Worm (Caenorhabditis elegans) whole organism, L1 larva: ENCODE measurements around the gene smc-4.

ENCODE experiments used
- C04F5.9 ChIP-seq: sonication (generic microtip); optimal IDR thresholded peaks from 2 replicates; lab custom pipeline; 2016; ENCODE audit warnings: missing genetic modification characterization, missing compliant biosample characterization
- C34B4.2 ChIP-seq: sonication (generic microtip); optimal IDR thresholded peaks from 2 replicates; lab custom pipeline; 2017; ENCODE audit warnings: mild to moderate bottlenecking, missing genetic modification characterization, missing compliant biosample characterization
- aha-1 ChIP-seq: fragments of 150-350 bp; optimal IDR thresholded peaks from 2 replicates; lab custom pipeline; 2014; ENCODE audit warnings: missing biosample characterization, missing genetic modification characterization
- aly-2 ChIP-seq: fragments of 150-350 bp; optimal IDR thresholded peaks from 2 replicates; lab custom pipeline; 2014; ENCODE audit warnings: missing biosample characterization, missing genetic modification characterization
- ama-1 ChIP-seq: fragments of 150-350 bp; optimal IDR thresholded peaks from 2 replicates; lab custom pipeline; 2014
- blmp-1 ChIP-seq: fragments of 150-350 bp; optimal IDR thresholded peaks from 2 replicates; lab custom pipeline; 2014; ENCODE audit warnings: missing biosample characterization, missing genetic modification characterization
- ceh-82 ChIP-seq, 3 experiments: fragments of 150-350 bp in 1 of 3; sonication (generic microtip) in 2 of 3; optimal IDR thresholded peaks; 2 replicates each; lab custom pipeline; 2014 to 2017; ENCODE audit warnings: missing biosample characterization in 3 of 3, missing genetic modification characterization in 3 of 3
- ceh-88 ChIP-seq: fragments of 200-800 bp; sonication (Bioruptor generic); IDR thresholded peaks from 2 replicates; pipeline ENCODE4 v1.3.6; 2022; ENCODE audit warnings: missing genetic modification characterization, missing compliant biosample characterization
- ces-1 ChIP-seq: fragments of 150-350 bp; optimal IDR thresholded peaks from 2 replicates; lab custom pipeline; 2014; ENCODE audit warnings: missing biosample characterization, missing genetic modification reagents, missing genetic modification characterization
- dsc-1 ChIP-seq: sonication (generic microtip); optimal IDR thresholded peaks from 2 replicates; lab custom pipeline; 2016; ENCODE audit warnings: mild to moderate bottlenecking, missing genetic modification characterization, missing compliant biosample characterization
- efl-1 ChIP-seq, 4 experiments: fragments of 150-350 bp; optimal IDR thresholded peaks in 3 of 4; peaks in 1 of 4; 1 replicate in 1 of 4; 2 replicates in 3 of 4; lab custom pipeline; 2014; ENCODE audit warnings: missing biosample characterization in 2 of 4, missing genetic modification characterization in 2 of 4, missing genetic modification reagents in 2 of 4
- efl-3 ChIP-seq: fragments of 200-800 bp; sonication (Bioruptor generic); optimal IDR thresholded peaks from 2 replicates; lab custom pipeline; 2018; ENCODE audit warnings: mild to moderate bottlenecking, missing genetic modification characterization, missing compliant biosample characterization
- egl-13 ChIP-seq: sonication (generic microtip); optimal IDR thresholded peaks from 2 replicates; lab custom pipeline; 2016; ENCODE audit warnings: missing genotype, missing genetic modification reagents, missing genetic modification characterization, missing compliant biosample characterization
- egl-27 ChIP-seq, 2 experiments: fragments of 150-350 bp in 1 of 2; sonication (generic microtip); optimal IDR thresholded peaks; 3 replicates each; lab custom pipeline; 2017 to 2018; ENCODE audit warnings: missing biosample characterization in 2 of 2, missing genetic modification characterization in 2 of 2, missing genetic modification reagents in 2 of 2
- elt-2 ChIP-seq: sonication (generic microtip); optimal IDR thresholded peaks from 2 replicates; lab custom pipeline; 2016; ENCODE audit warnings: missing genetic modification characterization, mild to moderate bottlenecking, inconsistent platforms, missing compliant biosample characterization, missing genetic modification reagents
- fkh-4 ChIP-seq: sonication (generic microtip); optimal IDR thresholded peaks from 2 replicates; lab custom pipeline; 2016; ENCODE audit warnings: missing compliant biosample characterization, missing genetic modification characterization, borderline replicate concordance
- fkh-8 ChIP-seq: sonication (generic microtip); optimal IDR thresholded peaks from 2 replicates; lab custom pipeline; 2016; ENCODE audit warnings: mild to moderate bottlenecking, missing genetic modification characterization, missing compliant biosample characterization
- hlh-17 ChIP-seq: fragments of 200-800 bp; sonication (Bioruptor generic); optimal IDR thresholded peaks from 2 replicates; lab custom pipeline; 2018; ENCODE audit warnings: missing genetic modification characterization, mild to moderate bottlenecking, missing compliant biosample characterization, moderate library complexity, borderline replicate concordance
- irx-1 ChIP-seq: sonication (generic microtip); optimal IDR thresholded peaks from 2 replicates; lab custom pipeline; 2016; ENCODE audit warnings: missing genetic modification characterization, missing compliant biosample characterization
- lin-13 ChIP-seq: fragments of 150-350 bp; optimal IDR thresholded peaks from 2 replicates; lab custom pipeline; 2014; ENCODE audit warnings: missing biosample characterization, missing genetic modification reagents, missing genetic modification characterization
- lin-14 ChIP-seq: fragments of 200-800 bp; sonication (Bioruptor generic); optimal IDR thresholded peaks from 2 replicates; lab custom pipeline; 2018; ENCODE audit warnings: mild to moderate bottlenecking, missing genetic modification characterization, moderate library complexity, missing compliant biosample characterization
- lin-35 ChIP-seq, 2 experiments: fragments of 150-350 bp; optimal IDR thresholded peaks; 2 replicates each; lab custom pipeline; 2014; ENCODE audit warnings: missing biosample characterization in 2 of 2, missing genetic modification characterization in 2 of 2, missing genetic modification reagents in 2 of 2
- lir-3 ChIP-seq: sonication (generic microtip); optimal IDR thresholded peaks from 2 replicates; lab custom pipeline; 2016; ENCODE audit warnings: mild to moderate bottlenecking, missing genetic modification characterization, moderate library complexity, missing compliant biosample characterization; ENCODE audit not compliant: poor library complexity
- lsy-2 ChIP-seq, 2 experiments: fragments of 150-350 bp; optimal IDR thresholded peaks; 2 replicates each; lab custom pipeline; 2014; ENCODE audit warnings: missing biosample characterization in 2 of 2, missing genetic modification characterization in 2 of 2
- mab-9 ChIP-seq: fragments of 200-800 bp; sonication (Bioruptor generic); IDR thresholded peaks from 2 replicates; pipeline ENCODE4 v1.3.6; 2022; ENCODE audit warnings: missing genetic modification reagents, missing genetic modification characterization, missing compliant biosample characterization
- mdl-1 ChIP-seq, 2 experiments: fragments of 150-350 bp; optimal IDR thresholded peaks; 2 replicates each; lab custom pipeline; 2014 to 2017; ENCODE audit warnings: missing biosample characterization in 2 of 2, missing genetic modification characterization in 2 of 2, inconsistent platforms in 1 of 2
- mep-1 ChIP-seq: fragments of 150-350 bp; optimal IDR thresholded peaks from 2 replicates; lab custom pipeline; 2014; ENCODE audit warnings: missing biosample characterization, missing genetic modification characterization
- nhr-12 ChIP-seq: sonication (generic microtip); optimal IDR thresholded peaks from 2 replicates; lab custom pipeline; 2017; ENCODE audit warnings: missing biosample characterization, missing genetic modification characterization
- nhr-19 ChIP-seq: fragments of 200-800 bp; sonication (Bioruptor generic); conservative IDR thresholded peaks from 2 replicates; pipeline ENCODE4 v1.3.6; 2022; ENCODE audit warnings: missing genetic modification characterization, missing compliant biosample characterization
- nhr-47 ChIP-seq: sonication (generic microtip); optimal IDR thresholded peaks from 2 replicates; lab custom pipeline; 2016; ENCODE audit warnings: mild to moderate bottlenecking, missing genetic modification characterization, moderate library complexity, missing compliant biosample characterization
- nhr-71 ChIP-seq: sonication (generic microtip); optimal IDR thresholded peaks from 2 replicates; lab custom pipeline; 2016; ENCODE audit warnings: mild to moderate bottlenecking, missing genetic modification characterization, moderate library complexity, missing compliant biosample characterization
- nhr-76 ChIP-seq: sonication (generic microtip); optimal IDR thresholded peaks from 2 replicates; lab custom pipeline; 2017; ENCODE audit warnings: missing biosample characterization, missing genetic modification characterization
- nhr-77 ChIP-seq: fragments of 150-350 bp; optimal IDR thresholded peaks from 2 replicates; lab custom pipeline; 2014; ENCODE audit warnings: missing biosample characterization, missing genetic modification characterization
- nhr-85 ChIP-seq: sonication (generic microtip); peaks from one replicate; lab custom pipeline; 2016; ENCODE audit warnings: missing genetic modification characterization, inconsistent platforms, missing compliant biosample characterization
- pag-3 ChIP-seq: sonication (generic microtip); optimal IDR thresholded peaks from 2 replicates; lab custom pipeline; 2017; ENCODE audit warnings: missing genetic modification characterization, mild to moderate bottlenecking, missing compliant biosample characterization, antibody characterized with exemption, borderline replicate concordance; ENCODE audit not compliant: insufficient read depth
- pqm-1 ChIP-seq: sonication (generic microtip); optimal IDR thresholded peaks from 3 replicates; lab custom pipeline; 2017; ENCODE audit warnings: missing biosample characterization, missing genetic modification characterization
- rnt-1 ChIP-seq: sonication (generic microtip); optimal IDR thresholded peaks from 2 replicates; lab custom pipeline; 2016; ENCODE audit warnings: mild to moderate bottlenecking, missing genetic modification characterization, moderate library complexity, missing compliant biosample characterization
- skn-1 ChIP-seq: fragments of 150-350 bp; optimal IDR thresholded peaks from 2 replicates; lab custom pipeline; 2014; ENCODE audit warnings: missing biosample characterization, missing genetic modification characterization
- sptf-1 ChIP-seq: fragments of 150-350 bp; optimal IDR thresholded peaks from 2 replicates; lab custom pipeline; 2014; ENCODE audit warnings: missing biosample characterization, missing genetic modification characterization
- sup-37 ChIP-seq: fragments of 200-800 bp; sonication (Bioruptor generic); optimal IDR thresholded peaks from 2 replicates; lab custom pipeline; 2018; ENCODE audit warnings: mild to moderate bottlenecking, missing genetic modification characterization, missing compliant biosample characterization
- unc-130 ChIP-seq: fragments of 150-350 bp; optimal IDR thresholded peaks from 2 replicates; lab custom pipeline; 2017; ENCODE audit warnings: missing biosample characterization, missing genetic modification characterization, inconsistent platforms
- vab-15 ChIP-seq: sonication (generic microtip); optimal IDR thresholded peaks from 2 replicates; lab custom pipeline; 2017; ENCODE audit warnings: missing genotype, mild to moderate bottlenecking, missing genetic modification characterization, missing compliant biosample characterization
- xbp-1 ChIP-seq: sonication (generic microtip); optimal IDR thresholded peaks from 2 replicates; lab custom pipeline; 2016; ENCODE audit warnings: missing genetic modification characterization, missing compliant biosample characterization
- ztf-11 ChIP-seq, 2 experiments: sonication (generic microtip); optimal IDR thresholded peaks; 2 replicates each; lab custom pipeline; 2016 to 2017; ENCODE audit warnings: missing genetic modification characterization in 2 of 2, missing biosample characterization in 1 of 2, missing compliant biosample characterization in 1 of 2

The smc-4 gene

DNA sequence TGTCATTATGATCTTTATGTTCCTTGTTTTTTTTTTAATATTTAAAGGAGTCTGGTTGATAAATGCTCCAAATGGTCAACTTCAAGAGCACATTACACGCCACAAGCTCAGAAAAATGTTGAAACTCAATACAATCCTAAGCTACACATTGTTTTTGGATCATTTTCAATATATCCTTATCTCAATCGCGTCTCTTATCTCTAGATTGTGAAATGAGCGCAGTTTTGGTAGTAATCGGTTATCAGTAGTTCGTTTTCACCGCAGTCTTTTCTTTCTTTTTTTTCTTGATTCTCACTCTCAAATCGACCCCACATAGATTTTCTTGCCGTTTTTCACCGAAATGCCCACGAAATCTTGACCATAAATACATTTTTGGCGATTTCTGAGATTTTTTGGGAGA, 34.4 kb upstream of the smc-4 start:
- TF ChIP-seq blmp-1 (tag; lab: Kevin White, UChicago) (peak; percentile 13), elt-2 (peak; percentile 17), ama-1 (lab: Kevin White, UChicago) (no peak)

DNA sequence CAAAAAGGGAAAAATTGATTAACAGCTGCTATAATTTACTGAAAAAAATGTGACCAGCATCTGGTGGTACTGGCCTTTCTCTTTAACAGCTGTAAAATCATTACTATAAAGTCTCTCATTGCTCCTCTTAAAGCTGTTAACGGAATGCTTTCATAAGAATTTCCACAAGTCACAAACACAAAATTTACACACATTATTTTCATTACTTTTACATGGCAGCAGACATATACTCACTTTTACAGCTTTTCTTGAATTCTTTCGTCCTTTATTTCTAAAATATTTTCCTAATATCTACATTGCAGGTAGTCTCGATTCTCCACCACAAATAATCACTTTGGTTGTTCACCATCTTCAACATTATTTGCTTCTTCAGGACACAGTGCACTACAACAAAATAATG, 34.0 kb upstream of the smc-4 start, which contains the start of gene imph-1:
Gene imph-1, plus strand, starts transcription at position 301 of the 400 bp plus-strand sequence.
- TF ChIP-seq lir-3 (tag; lab: Kevin White, UChicago) (no peak), efl-1 (optimal IDR thresholded peaks at IDR 0.05; lab: Kevin White, UChicago) (no peak), efl-1 (GFP tag; optimal IDR thresholded peaks at IDR 0.05 in 1 of 2; lab: Kevin White, UChicago) (peak in 1 of 2 experiments; percentile 37)

DNA sequence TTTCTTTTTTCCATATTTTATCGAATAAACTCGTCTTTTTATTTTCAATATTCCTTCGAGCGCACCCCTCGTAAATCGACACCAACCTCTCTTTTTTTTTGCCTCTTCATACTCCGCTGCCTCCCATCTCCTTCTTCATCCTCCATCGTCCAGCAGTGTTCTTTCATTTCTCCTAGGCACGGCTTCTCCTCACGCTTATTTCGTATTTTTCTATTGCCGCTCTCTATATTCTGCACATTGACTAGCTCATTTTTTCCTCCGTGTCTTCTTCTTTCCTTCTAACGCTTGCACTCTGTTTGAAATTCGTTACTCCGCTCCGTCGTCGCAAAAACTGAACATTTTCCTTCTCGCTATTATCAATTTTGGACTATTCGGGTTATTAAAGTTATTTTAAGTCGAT, 32.0 kb upstream of the smc-4 start:
- no peak for TF ChIP-seq aha-1 (tag; lab: Kevin White, UChicago)
- no peak for TF ChIP-seq lin-35 (GFP tag; optimal IDR thresholded peaks at IDR 0.05; lab: Kevin White, UChicago)
- no peak for TF ChIP-seq pqm-1 (tag; lab: Kevin White, UChicago)
- TF ChIP-seq lsy-2 (tag; optimal IDR thresholded peaks at IDR 0.05; lab: Kevin White, UChicago), result peak in 1 of 2 experiments; percentile 16
- TF ChIP-seq lin-14 (GFP tag; lab: Kevin White, UChicago), result peak; percentile 71
- no peak for TF ChIP-seq xbp-1 (tag; lab: Kevin White, UChicago)
- peak; percentile 9 for TF ChIP-seq fkh-8 (tag; lab: Kevin White, UChicago)
- TF ChIP-seq ceh-82 (tag; optimal IDR thresholded peaks at IDR 0.05; lab: Kevin White, UChicago), result peak in 1 of 3 experiments; percentile 50
- peak; percentile 18 for TF ChIP-seq nhr-47 (tag; lab: Kevin White, UChicago)
- peak in 1 of 2 experiments; percentile 10 for TF ChIP-seq efl-1 (optimal IDR thresholded peaks at IDR 0.05; lab: Kevin White, UChicago)
- no peak for TF ChIP-seq efl-1 (GFP tag; optimal IDR thresholded peaks at IDR 0.05 in 1 of 2; lab: Kevin White, UChicago)

DNA sequence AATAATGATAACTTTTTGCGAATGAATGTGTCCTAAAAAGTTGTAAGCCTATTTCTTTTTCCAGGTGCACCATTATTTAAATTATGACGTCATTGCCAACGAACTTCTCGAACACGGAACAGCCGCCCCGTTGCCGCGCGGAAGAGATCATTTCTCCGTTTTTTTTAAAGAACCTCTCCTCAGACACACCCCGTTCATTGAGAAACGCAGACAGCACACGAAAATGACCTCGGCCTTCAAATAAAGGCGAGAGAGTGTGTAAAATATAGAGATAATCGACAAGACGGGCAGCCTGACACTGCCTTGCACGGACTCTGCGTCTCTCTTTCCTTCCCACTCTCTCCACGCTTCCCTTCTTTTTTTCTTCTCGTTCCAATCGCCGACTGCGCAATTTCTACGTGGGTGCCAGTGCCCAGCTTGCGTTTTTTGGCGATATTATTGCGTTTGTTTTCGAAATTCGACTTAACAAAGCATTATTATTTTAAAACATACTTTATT, 26.9 kb upstream of the smc-4 start:
- TF ChIP-seq egl-13 (tag; lab: Kevin White, UChicago), result peak; percentile 31
- no peak for TF ChIP-seq ces-1 (GFP tag; lab: Kevin White, UChicago)
- peak in 1 of 2 experiments; percentile 15 for TF ChIP-seq egl-27 (tag; optimal IDR thresholded peaks at IDR 0.05; lab: Kevin White, UChicago)
- TF ChIP-seq ceh-82 (tag; optimal IDR thresholded peaks at IDR 0.05; lab: Kevin White, UChicago), result peak; percentile 52 to 75 (median 60)
- TF ChIP-seq irx-1, result peak; percentile 35
- TF ChIP-seq ztf-11 (tag; optimal IDR thresholded peaks at IDR 0.05; lab: Kevin White, UChicago), result peak in 1 of 2 experiments; percentile 20
- no peak for TF ChIP-seq pag-3 (tag; lab: Kevin White, UChicago)
- no peak for TF ChIP-seq C34B4.2 (tag; lab: Kevin White, UChicago)
- TF ChIP-seq lsy-2 (tag; optimal IDR thresholded peaks at IDR 0.05; lab: Kevin White, UChicago), result peak; percentile 61
- no peak for TF ChIP-seq nhr-12
- peak; percentile 66 for TF ChIP-seq nhr-77 (tag; lab: Kevin White, UChicago)
- TF ChIP-seq efl-3 (GFP tag; lab: Kevin White, UChicago), result no peak
- no peak for TF ChIP-seq vab-15
- no peak for TF ChIP-seq sptf-1 (tag; lab: Kevin White, UChicago)
- peak; percentile 22 for TF ChIP-seq aly-2 (tag; lab: Kevin White, UChicago)
- TF ChIP-seq nhr-19, result peak; percentile 54
- TF ChIP-seq mep-1 (tag; lab: Kevin White, UChicago), result peak; percentile 81
- TF ChIP-seq unc-130 (tag; lab: Kevin White, UChicago), result peak; percentile 24
- TF ChIP-seq fkh-4 (tag; lab: Kevin White, UChicago), result no peak
- TF ChIP-seq nhr-76 (tag; lab: Kevin White, UChicago), result peak; percentile 41
- no peak for TF ChIP-seq pqm-1 (tag; lab: Kevin White, UChicago)
- peak; percentile 45 for TF ChIP-seq lin-13 (GFP tag; lab: Kevin White, UChicago)
- no peak for TF ChIP-seq ceh-88 (GFP tag; lab: Robert Waterston, UW)
- peak; percentile 61 for TF ChIP-seq blmp-1 (tag; lab: Kevin White, UChicago)
- no peak for TF ChIP-seq C04F5.9 (tag; lab: Kevin White, UChicago)
- no peak for TF ChIP-seq hlh-17 (GFP tag; lab: Kevin White, UChicago)
- TF ChIP-seq rnt-1 (tag; lab: Kevin White, UChicago), result peak; percentile 67
- peak; percentile 85 for TF ChIP-seq nhr-71 (tag; lab: Kevin White, UChicago)
- peak; percentile 50 for TF ChIP-seq skn-1 (tag; lab: Kevin White, UChicago)
- TF ChIP-seq mdl-1 (tag; optimal IDR thresholded peaks at IDR 0.05; lab: Kevin White, UChicago), result peak in 1 of 2 experiments; percentile 55
- TF ChIP-seq aha-1 (tag; lab: Kevin White, UChicago), result no peak
- TF ChIP-seq mab-9, result no peak
- TF ChIP-seq sup-37 (GFP tag; lab: Kevin White, UChicago), result no peak
- peak; percentile 98 for TF ChIP-seq lin-14 (GFP tag; lab: Kevin White, UChicago)
- TF ChIP-seq dsc-1 (tag; lab: Kevin White, UChicago), result peak; percentile 54
- peak; percentile 84 for TF ChIP-seq nhr-85 (tag; lab: Kevin White, UChicago)
